Worm (Caenorhabditis elegans): ENCODE measurements around the gene cutl-18.

DNA sequence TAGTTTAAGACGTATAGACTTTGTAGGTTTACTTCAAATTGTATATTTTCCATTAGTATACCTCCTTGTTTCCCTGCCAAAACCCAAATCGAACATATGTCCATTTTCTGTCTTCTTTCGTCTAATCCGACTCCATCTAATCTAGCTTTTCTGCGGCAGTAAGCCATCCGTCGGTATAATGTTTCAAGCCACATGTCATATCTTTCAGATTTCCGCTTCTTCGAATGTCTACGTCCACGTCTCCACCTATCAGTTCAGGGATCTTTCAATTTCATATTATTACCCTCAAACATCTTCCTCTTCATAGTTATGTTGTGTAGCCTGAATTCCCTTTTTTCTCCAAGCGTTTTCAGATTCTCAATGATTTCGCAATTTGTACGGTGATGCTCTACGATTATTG, 27.4 kb upstream of the cutl-18 start:
- TF ChIP-seq med-1 (GFP tag; optimal IDR thresholded peaks at IDR 0.05; ENCODE audit: insufficient read depth): no peak
- TF ChIP-seq flt-1 (GFP tag; IDR thresholded peaks at IDR 0.05): no peak
- no peak for TF ChIP-seq ref-1 (GFP tag; conservative IDR thresholded peaks at IDR 0.05)

Data from whole organism, midembryonic.